Worm (Caenorhabditis elegans): ENCODE data around the gene F02D10.6.

ce11 chrX:13423340-13423739, 28.1 kb downstream of the F02D10.6 start, which contains the start of gene fkh-3:
- TF ChIP-seq ceh-48 (tag; optimal IDR thresholded peaks at IDR 0.05) = no peak
- no peak for TF ChIP-seq ceh-2 (tag; optimal IDR thresholded peaks at IDR 0.05)
- TF ChIP-seq ztf-16 (tag; optimal IDR thresholded peaks at IDR 0.05) = no peak
- TF ChIP-seq ref-2 (tag; optimal IDR thresholded peaks at IDR 0.05) = no peak
- no peak for TF ChIP-seq ceh-30 (tag; optimal IDR thresholded peaks at IDR 0.05)
- TF ChIP-seq elt-2 (tag; optimal IDR thresholded peaks at IDR 0.05) = no peak
- TF ChIP-seq tbx-2 (tag; optimal IDR thresholded peaks at IDR 0.05) = no peak
- no peak for TF ChIP-seq gmeb-2 (tag; optimal IDR thresholded peaks at IDR 0.05)
- TF ChIP-seq lim-6 (tag; optimal IDR thresholded peaks at IDR 0.05) = no peak
- TF ChIP-seq fkh-6 (tag; optimal IDR thresholded peaks at IDR 0.05) = no peak
